Fruit fly (Drosophila melanogaster): ENCODE measurements around the gene CG7730.
A peak's percentile ranks its signal among the peaks of the same experiment; 100 is the strongest.

CG7730 gene

DNA sequence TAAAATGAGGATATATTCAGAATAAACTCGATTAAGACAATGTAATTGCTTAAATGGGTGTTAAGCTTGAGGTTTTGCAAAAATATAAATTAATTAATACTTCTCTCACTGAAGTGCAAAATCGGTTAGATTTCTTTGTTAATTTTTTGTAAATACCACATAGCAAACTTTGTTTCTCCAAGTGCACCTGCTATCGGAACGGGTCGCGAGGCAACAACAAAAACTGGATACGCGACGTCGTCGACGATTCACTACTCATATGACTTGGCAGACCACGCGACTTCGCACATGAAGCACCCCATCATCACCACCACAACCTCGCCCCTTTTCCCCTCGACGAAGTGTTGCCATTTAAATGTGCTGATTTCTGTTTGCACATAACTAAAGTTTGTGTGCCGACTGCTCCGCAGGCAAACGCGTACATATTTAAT, 20.3 kb upstream of the CG7730 start (continued):
- TF ChIP-seq CG13624 (GFP tag; optimal IDR thresholded peaks at IDR 0.05) (no peak), jing (GFP tag; optimal IDR thresholded peaks at IDR 0.05) (no peak), disco-r (GFP tag; optimal IDR thresholded peaks at IDR 0.05) (no peak), Ssrp (tag; optimal IDR thresholded peaks at IDR 0.05) (peak; percentile 8), CG13296 (GFP tag; optimal IDR thresholded peaks at IDR 0.05) (no peak), dysf (GFP tag; IDR thresholded peaks at IDR 0.05) (peak; percentile 55; the same call in 2 of the 3 replicates), CG3163 (GFP tag; optimal IDR thresholded peaks at IDR 0.05) (no peak), ash1 (GFP tag; optimal IDR thresholded peaks at IDR 0.05) (peak; percentile 19), mam (GFP tag; optimal IDR thresholded peaks at IDR 0.05) (no peak), CG12391 (tag; optimal IDR thresholded peaks at IDR 0.05) (no peak), hth (optimal IDR thresholded peaks at IDR 0.05) (no peak), CG17359 (tag; optimal IDR thresholded peaks at IDR 0.05) (peak; percentile 33), croc (GFP tag; conservative IDR thresholded peaks at IDR 0.05) (0 out of 3 replicates have a peak, but pooled peaks have one; percentile 13), CG5180 (GFP tag; optimal IDR thresholded peaks at IDR 0.05) (no peak), CG9797 (GFP tag; optimal IDR thresholded peaks at IDR 0.05) (no peak), CG4328 (GFP tag; optimal IDR thresholded peaks at IDR 0.05) (no peak), fru (optimal IDR thresholded peaks at IDR 0.05) (no peak), Drgx (GFP tag; IDR thresholded peaks at IDR 0.05) (peak; percentile 56; the same call in 1 of the 2 replicates), pb (GFP tag; optimal IDR thresholded peaks at IDR 0.05) (no peak), CG8765 (GFP tag; IDR thresholded peaks at IDR 0.05) (no peak), CG11695 (GFP tag; IDR thresholded peaks at IDR 0.05) (peak; percentile 34; the same call in 1 of the 3 replicates), yki (optimal IDR thresholded peaks at IDR 0.05) (no peak), lmd (GFP tag; IDR thresholded peaks at IDR 0.05) (peak; percentile 56; the same call in 1 of the 2 replicates), Elba2 (GFP tag; optimal IDR thresholded peaks at IDR 0.05) (no peak), Fer2 (tag; optimal IDR thresholded peaks at IDR 0.05) (no peak), ham (GFP tag; IDR thresholded peaks at IDR 0.05) (no peak), kni (GFP tag; optimal IDR thresholded peaks at IDR 0.05) (no peak), Atf-2 (GFP tag; optimal IDR thresholded peaks at IDR 0.05) (no peak), Six4 (GFP tag; optimal IDR thresholded peaks at IDR 0.05) (no peak), Med (GFP tag) (peak; percentile 59), CG10274 (GFP tag; optimal IDR thresholded peaks at IDR 0.05) (no peak), org-1 (GFP tag; optimal IDR thresholded peaks at IDR 0.05) (peak; percentile 7), slbo (GFP tag; IDR thresholded peaks at IDR 0.05) (peak; percentile 76), lab (GFP tag; optimal IDR thresholded peaks at IDR 0.05) (peak; percentile 53), ranshi (GFP tag; IDR thresholded peaks at IDR 0.05) (peak; percentile 16; the same call in 1 of the 2 replicates), gem (tag; optimal IDR thresholded peaks at IDR 0.05) (peak; percentile 63), ewg (GFP tag; optimal IDR thresholded peaks at IDR 0.05) (no peak), p53 (GFP tag; optimal IDR thresholded peaks at IDR 0.05) (no peak), CG5245 (GFP tag; optimal IDR thresholded peaks at IDR 0.05) (no peak), CG12219 (GFP tag; optimal IDR thresholded peaks at IDR 0.05) (no peak), CG10959 (GFP tag; IDR thresholded peaks at IDR 0.05) (no peak), Tbp (GFP tag; optimal IDR thresholded peaks at IDR 0.05) (no peak), CG9876 (GFP tag; optimal IDR thresholded peaks at IDR 0.05) (no peak), eyg (GFP tag; optimal IDR thresholded peaks at IDR 0.05) (no peak), Eip74EF (GFP tag; optimal IDR thresholded peaks at IDR 0.05) (no peak), CG11504 (tag; optimal IDR thresholded peaks at IDR 0.05) (peak; percentile 36), CG14014 (GFP tag; IDR thresholded peaks at IDR 0.05) (peak; percentile 56; the same call in 1 of the 2 replicates), CG10366 (GFP tag; IDR thresholded peaks at IDR 0.05) (peak; percentile 52; the same call in 1 of the 2 replicates), CG18476 (GFP tag; optimal IDR thresholded peaks at IDR 0.05) (no peak), CG7357 (GFP tag; IDR thresholded peaks at IDR 0.05) (no peak), CG30431 (GFP tag; optimal IDR thresholded peaks at IDR 0.05) (no peak), CG3407 (GFP tag; optimal IDR thresholded peaks at IDR 0.05) (no peak)
